Worm (Caenorhabditis elegans) whole organism, L3 larva: ENCODE data around the gene F17E9.4.

ENCODE experiments used
- R02D3.7 ChIP-seq: fragments of 150-350 bp; optimal IDR thresholded peaks from 2 replicates; lab custom pipeline; 2014; ENCODE audit warnings: missing biosample characterization, missing genetic modification characterization
- ZK546.5 ChIP-seq: sonication (generic microtip); optimal IDR thresholded peaks from 2 replicates; lab custom pipeline; 2017; ENCODE audit warnings: missing biosample characterization, missing genetic modification characterization
- aly-2 ChIP-seq: fragments of 150-350 bp; optimal IDR thresholded peaks from 2 replicates; lab custom pipeline; 2014; ENCODE audit warnings: missing biosample characterization, missing genetic modification characterization
- ama-1 ChIP-seq: fragments of 150-350 bp; optimal IDR thresholded peaks from 2 replicates; lab custom pipeline; 2018
- ceh-16 ChIP-seq: sonication (generic microtip); optimal IDR thresholded peaks from 2 replicates; lab custom pipeline; 2017; ENCODE audit warnings: missing biosample characterization, missing genetic modification characterization
- ceh-82 ChIP-seq: fragments of 150-350 bp; optimal IDR thresholded peaks from 2 replicates; lab custom pipeline; 2014; ENCODE audit warnings: missing biosample characterization, missing genetic modification characterization
- egl-27 ChIP-seq: sonication (generic microtip); optimal IDR thresholded peaks from 4 replicates; lab custom pipeline; 2017; ENCODE audit warnings: missing biosample characterization, missing genetic modification reagents, missing genetic modification characterization
- egl-5 ChIP-seq: fragments of 150-350 bp; optimal IDR thresholded peaks from 2 replicates; lab custom pipeline; 2017; ENCODE audit warnings: missing biosample characterization, missing genetic modification reagents, missing genetic modification characterization, inconsistent platforms
- elt-1 ChIP-seq: fragments of 150-350 bp; optimal IDR thresholded peaks from 2 replicates; lab custom pipeline; 2014; ENCODE audit warnings: missing biosample characterization, missing genetic modification characterization
- elt-2 ChIP-seq: sonication (generic microtip); optimal IDR thresholded peaks from 2 replicates; lab custom pipeline; 2016; ENCODE audit warnings: missing genetic modification reagents, mild to moderate bottlenecking, missing genetic modification characterization, missing compliant biosample characterization
- elt-3 ChIP-seq, 3 experiments: fragments of 150-350 bp in 1 of 3; sonication (generic microtip) in 2 of 3; optimal IDR thresholded peaks; 2 replicates in 2 of 3; 4 replicates in 1 of 3; lab custom pipeline; 2014 to 2017; ENCODE audit warnings: missing biosample characterization in 3 of 3, missing genetic modification characterization in 3 of 3
- fkh-10 ChIP-seq: sonication (generic microtip); optimal IDR thresholded peaks from 2 replicates; lab custom pipeline; 2017; ENCODE audit warnings: missing biosample characterization, missing genetic modification reagents, missing genetic modification characterization
- fos-1 ChIP-seq: fragments of 150-350 bp; optimal IDR thresholded peaks from 2 replicates; lab custom pipeline; 2014; ENCODE audit warnings: missing biosample characterization, missing genetic modification characterization
- hmg-11 ChIP-seq: sonication (generic microtip); optimal IDR thresholded peaks from 2 replicates; lab custom pipeline; 2016; ENCODE audit warnings: missing genetic modification characterization, missing compliant biosample characterization
- jun-1 ChIP-seq: fragments of 150-350 bp; optimal IDR thresholded peaks from 2 replicates; lab custom pipeline; 2014; ENCODE audit warnings: missing biosample characterization, missing genetic modification reagents, missing genetic modification characterization
- lin-15B ChIP-seq: fragments of 150-350 bp; optimal IDR thresholded peaks from 2 replicates; lab custom pipeline; 2014; ENCODE audit warnings: missing biosample characterization, missing genetic modification characterization
- lin-39 ChIP-seq: fragments of 150-350 bp; optimal IDR thresholded peaks from 2 replicates; lab custom pipeline; 2018; ENCODE audit warnings: missing biosample characterization, missing genetic modification reagents, missing genetic modification characterization
- lsy-12 ChIP-seq: sonication (generic microtip); optimal IDR thresholded peaks from 2 replicates; lab custom pipeline; 2016; ENCODE audit warnings: mild to moderate bottlenecking, missing genetic modification characterization, missing compliant biosample characterization
- mdl-1 ChIP-seq: fragments of 150-350 bp; optimal IDR thresholded peaks from 2 replicates; lab custom pipeline; 2014; ENCODE audit warnings: missing biosample characterization, missing genetic modification characterization
- nfya-1 ChIP-seq: sonication (generic microtip); optimal IDR thresholded peaks from 2 replicates; lab custom pipeline; 2017; ENCODE audit warnings: missing genetic modification characterization, mild to moderate bottlenecking, missing compliant biosample characterization, antibody characterized with exemption, moderate library complexity; ENCODE audit not compliant: insufficient read depth
- nhr-12 ChIP-seq: fragments of 150-350 bp; optimal IDR thresholded peaks from 2 replicates; lab custom pipeline; 2014; ENCODE audit warnings: missing biosample characterization, missing genetic modification characterization
- nhr-23 ChIP-seq: fragments of 150-350 bp; optimal IDR thresholded peaks from 2 replicates; lab custom pipeline; 2014; ENCODE audit warnings: missing biosample characterization, missing genetic modification reagents, missing genetic modification characterization
- nhr-25 ChIP-seq: sonication (generic microtip); optimal IDR thresholded peaks from 2 replicates; lab custom pipeline; 2017; ENCODE audit warnings: missing biosample characterization, missing genetic modification characterization
- nhr-28 ChIP-seq: fragments of 150-350 bp; optimal IDR thresholded peaks from 2 replicates; lab custom pipeline; 2014; ENCODE audit warnings: missing biosample characterization, missing genetic modification characterization
- nhr-43 ChIP-seq: sonication (generic microtip); optimal IDR thresholded peaks from 2 replicates; lab custom pipeline; 2016; ENCODE audit warnings: mild to moderate bottlenecking, missing genetic modification characterization, missing compliant biosample characterization; ENCODE audit not compliant: poor library complexity, severe bottlenecking
- nhr-67 ChIP-seq: fragments of 150-350 bp; optimal IDR thresholded peaks from 2 replicates; lab custom pipeline; 2014; ENCODE audit warnings: missing biosample characterization, missing genetic modification characterization
- nhr-76 ChIP-seq: fragments of 150-350 bp; sonication (generic microtip); optimal IDR thresholded peaks from 5 replicates; lab custom pipeline; 2014; ENCODE audit warnings: missing biosample characterization, missing genetic modification characterization
- nhr-77 ChIP-seq: fragments of 150-350 bp; optimal IDR thresholded peaks from 2 replicates; lab custom pipeline; 2014; ENCODE audit warnings: missing biosample characterization, missing genetic modification characterization
- pha-4 ChIP-seq: fragments of 150-350 bp; optimal IDR thresholded peaks from 2 replicates; lab custom pipeline; 2014; ENCODE audit warnings: missing biosample characterization, missing genetic modification reagents, missing genetic modification characterization
- pqm-1 ChIP-seq: fragments of 150-350 bp; optimal IDR thresholded peaks from 2 replicates; lab custom pipeline; 2017; ENCODE audit warnings: missing biosample characterization, missing genetic modification characterization, inconsistent platforms
- sea-2 ChIP-seq: fragments of 150-350 bp; sonication (generic microtip); optimal IDR thresholded peaks from 4 replicates; lab custom pipeline; 2014; ENCODE audit warnings: missing biosample characterization, missing genetic modification reagents, missing genetic modification characterization
- skn-1 ChIP-seq: fragments of 150-350 bp; optimal IDR thresholded peaks from 2 replicates; lab custom pipeline; 2014; ENCODE audit warnings: missing biosample characterization, missing genetic modification characterization
- snpc-4 ChIP-seq: fragments of 150-350 bp; optimal IDR thresholded peaks from 2 replicates; lab custom pipeline; 2014; ENCODE audit warnings: missing biosample characterization, missing genetic modification characterization
- tbx-2 ChIP-seq: sonication (generic microtip); optimal IDR thresholded peaks from 2 replicates; lab custom pipeline; 2016; ENCODE audit warnings: mild to moderate bottlenecking, missing genetic modification characterization, missing compliant biosample characterization
- ztf-11 ChIP-seq: fragments of 150-350 bp; optimal IDR thresholded peaks from 2 replicates; lab custom pipeline; 2014; ENCODE audit warnings: missing biosample characterization, missing genetic modification characterization
- ztf-4 ChIP-seq: fragments of 150-350 bp; optimal IDR thresholded peaks from 2 replicates; lab custom pipeline; 2014; ENCODE audit warnings: missing biosample characterization, missing genetic modification characterization

The F17E9.4 gene

DNA sequence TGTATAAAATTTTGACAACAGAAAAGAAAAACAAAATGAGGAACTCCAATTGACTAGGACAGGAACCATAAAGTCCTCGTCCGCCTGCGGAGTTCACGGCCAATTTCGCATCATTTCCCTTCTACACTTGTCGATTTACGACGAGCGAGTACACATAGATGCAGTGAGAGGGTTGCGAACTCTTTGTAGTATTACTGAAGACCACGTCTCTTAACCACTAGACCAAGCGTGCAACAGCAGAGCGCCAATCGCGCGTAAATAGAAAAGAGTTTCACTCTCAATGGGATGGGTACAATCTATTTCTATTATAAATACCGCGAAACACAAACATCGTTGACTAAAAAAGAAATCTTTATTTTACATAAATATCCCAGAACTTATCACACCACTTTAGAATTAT lies 27.2 kb downstream of the F17E9.4 start:
- no peak for TF ChIP-seq ztf-11 (tag; lab: Kevin White, UChicago)
- TF ChIP-seq skn-1 (tag; lab: Kevin White, UChicago) = peak; percentile 57
- TF ChIP-seq lsy-12 (tag; lab: Kevin White, UChicago) = peak; percentile 79
- peak; percentile 81 for TF ChIP-seq nhr-43 (tag; lab: Kevin White, UChicago)
- TF ChIP-seq lin-39 (tag; lab: Kevin White, UChicago) = peak; percentile 90
- TF ChIP-seq pqm-1 (tag; lab: Kevin White, UChicago) = peak; percentile 72
- TF ChIP-seq lin-15B (tag; lab: Kevin White, UChicago) = peak; percentile 59
- TF ChIP-seq elt-2 (tag; lab: Kevin White, UChicago) = peak; percentile 66
- no peak for TF ChIP-seq sea-2 (GFP tag; lab: Kevin White, UChicago)
- peak; percentile 80 for TF ChIP-seq nfya-1 (tag; lab: Kevin White, UChicago)
- TF ChIP-seq nhr-67 (tag; lab: Kevin White, UChicago) = no peak
- TF ChIP-seq ama-1 = peak; percentile 84
- peak; percentile 30 for TF ChIP-seq ztf-4 (tag; lab: Kevin White, UChicago)
- TF ChIP-seq ceh-16 (tag; lab: Kevin White, UChicago) = no peak
- TF ChIP-seq nhr-25 = peak; percentile 59
- no peak for TF ChIP-seq nhr-77 (tag; lab: Kevin White, UChicago)
- TF ChIP-seq nhr-76 (tag; lab: Kevin White, UChicago) = no peak
- TF ChIP-seq snpc-4 (tag; lab: Kevin White, UChicago) = peak; percentile 63
- TF ChIP-seq jun-1 (tag; lab: Kevin White, UChicago) = peak; percentile 55
- TF ChIP-seq pha-4 (tag; lab: Kevin White, UChicago) = peak; percentile 88
- peak; percentile 18 for TF ChIP-seq ceh-82 (tag; lab: Kevin White, UChicago)
- peak; percentile 7 for TF ChIP-seq egl-27 (tag; lab: Kevin White, UChicago)
- peak; percentile 79 for TF ChIP-seq R02D3.7 (tag; lab: Kevin White, UChicago)
- TF ChIP-seq nhr-23 (tag; lab: Kevin White, UChicago) = peak; percentile 56
- TF ChIP-seq tbx-2 (tag; lab: Kevin White, UChicago) = peak; percentile 59
- TF ChIP-seq ZK546.5 = no peak
- TF ChIP-seq egl-5 (tag; lab: Kevin White, UChicago) = peak; percentile 71
- TF ChIP-seq nhr-12 (tag; lab: Kevin White, UChicago) = no peak
- no peak for TF ChIP-seq mdl-1 (tag; lab: Kevin White, UChicago)
- no peak for TF ChIP-seq aly-2 (tag; lab: Kevin White, UChicago)

DNA sequence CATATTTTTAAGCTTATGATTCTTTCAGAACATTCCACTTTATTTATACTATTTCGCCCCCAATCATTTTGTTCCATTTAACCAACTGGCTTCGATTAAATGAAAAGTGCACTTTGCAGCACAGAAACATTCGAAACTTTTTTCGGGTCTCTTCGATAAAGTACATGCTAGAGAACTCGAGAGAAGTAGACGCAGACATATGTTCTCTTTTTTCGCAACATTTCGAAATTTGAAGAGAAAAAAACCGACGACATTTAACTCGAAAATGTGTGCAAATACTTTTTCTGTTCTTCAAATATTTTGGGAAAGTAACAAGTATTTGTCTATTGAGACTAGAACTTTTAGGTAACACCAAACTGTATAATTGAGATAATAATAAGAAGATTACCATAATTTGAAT lies 28.8 kb downstream of the F17E9.4 start:
- TF ChIP-seq pha-4 (tag; lab: Kevin White, UChicago) (peak; percentile 55), elt-3 (tag; optimal IDR thresholded peaks at IDR 0.05; lab: Kevin White, UChicago) (no peak), nfya-1 (tag; lab: Kevin White, UChicago) (peak; percentile 44), mdl-1 (tag; lab: Kevin White, UChicago) (no peak)
- TF ChIP-seq, all 47 proteins: peak for 2

DNA sequence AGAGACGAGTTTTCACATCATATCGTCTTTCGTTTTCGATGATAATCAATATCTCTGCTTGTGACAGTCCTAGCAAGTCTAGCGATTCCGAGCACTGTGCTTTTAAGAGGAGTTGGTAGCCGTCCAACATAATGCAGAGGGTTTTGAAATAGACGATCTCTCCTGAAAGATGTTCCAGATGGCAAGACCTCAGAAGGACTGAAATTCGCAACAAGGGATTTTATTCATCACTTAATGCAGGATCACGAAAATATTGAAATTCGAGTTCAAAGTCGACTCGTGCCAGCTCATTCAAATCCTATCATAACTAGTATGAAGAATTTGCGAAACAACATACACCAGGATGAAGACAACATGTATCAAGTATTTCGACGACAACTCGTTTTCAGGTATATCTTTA lies 29.3 kb downstream of the F17E9.4 start, which contains the start of gene D2096.7:
Gene D2096.7 (minus strand): TSS at position 130 of the 400 bp plus-strand sequence.
- TF ChIP-seq elt-2 (tag; lab: Kevin White, UChicago) (peak; percentile 2), lsy-12 (tag; lab: Kevin White, UChicago) (peak; percentile 6), fkh-10 (no peak), ceh-82 (tag; lab: Kevin White, UChicago) (no peak), R02D3.7 (tag; lab: Kevin White, UChicago) (no peak), fos-1 (tag; lab: Kevin White, UChicago) (no peak), egl-5 (tag; lab: Kevin White, UChicago) (no peak), elt-1 (tag; lab: Kevin White, UChicago) (no peak), nhr-43 (tag; lab: Kevin White, UChicago) (peak; percentile 31), ama-1 (peak; percentile 77), pqm-1 (tag; lab: Kevin White, UChicago) (no peak), skn-1 (tag; lab: Kevin White, UChicago) (no peak), ztf-4 (tag; lab: Kevin White, UChicago) (peak; percentile 47)

DNA sequence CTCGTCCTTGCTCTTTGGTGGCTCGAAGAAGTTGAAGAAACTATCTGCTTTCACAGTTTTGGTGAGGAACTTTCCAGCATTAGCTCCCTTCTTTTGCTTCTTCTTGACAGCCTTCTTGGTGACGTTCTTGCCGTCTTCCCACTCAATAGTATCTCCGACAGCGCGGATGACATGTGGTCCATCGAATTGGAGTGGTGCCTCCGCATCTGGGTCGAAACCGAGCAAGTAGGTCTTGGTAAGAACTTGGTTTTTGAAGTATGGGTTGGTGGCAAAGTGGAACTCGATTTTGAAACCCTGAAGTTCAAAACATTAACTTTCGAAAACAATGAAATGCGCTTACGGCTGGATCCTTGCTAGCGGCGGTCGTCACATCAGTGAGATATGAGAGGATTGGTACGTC lies 30.1 kb downstream of the F17E9.4 start:
- TF ChIP-seq egl-27 (tag; lab: Kevin White, UChicago) (no peak), ama-1 (no peak), ztf-11 (tag; lab: Kevin White, UChicago) (no peak), nhr-76 (tag; lab: Kevin White, UChicago) (no peak), snpc-4 (tag; lab: Kevin White, UChicago) (no peak), nhr-12 (tag; lab: Kevin White, UChicago) (no peak), hmg-11 (tag; lab: Kevin White, UChicago) (no peak), elt-2 (tag; lab: Kevin White, UChicago) (no peak), jun-1 (tag; lab: Kevin White, UChicago) (no peak), skn-1 (tag; lab: Kevin White, UChicago) (no peak), nhr-28 (tag; lab: Kevin White, UChicago) (no peak), elt-1 (tag; lab: Kevin White, UChicago) (no peak), tbx-2 (tag; lab: Kevin White, UChicago) (no peak)
